Fruit fly (Drosophila melanogaster) whole organism, wandering third instar larva: Measurements from ENCODE around the gene Mur29B.

ENCODE experiments used
- Abd-B ChIP-seq: fragments of >200 bp; optimal IDR thresholded peaks from 2 replicates; lab custom pipeline; 2017; ENCODE audit warnings: missing biosample characterization, missing genetic modification characterization
- CG32264 ChIP-seq: fragments of 200-800 bp; sonication (Bioruptor generic); optimal IDR thresholded peaks from 2 replicates; lab custom pipeline; 2016; ENCODE audit warnings: missing biosample characterization, missing genetic modification characterization
- CG9705 ChIP-seq: fragments of 200-800 bp; sonication (Bioruptor generic); optimal IDR thresholded peaks from 2 replicates; lab custom pipeline; 2018; ENCODE audit warnings: missing biosample characterization, mild to moderate bottlenecking, missing genetic modification characterization
- CrebA ChIP-seq: fragments of 200-800 bp; sonication (Bioruptor generic); optimal IDR thresholded peaks from 2 replicates; lab custom pipeline; 2016; ENCODE audit warnings: missing biosample characterization, mild to moderate bottlenecking, missing genetic modification characterization, borderline replicate concordance
- Dfd ChIP-seq: fragments of >200 bp; optimal IDR thresholded peaks from 2 replicates; lab custom pipeline; 2017; ENCODE audit warnings: missing biosample characterization, missing genetic modification characterization
- Dif ChIP-seq: fragments of 200-275, 200-300 bp; sonication (Bioruptor generic); optimal IDR thresholded peaks from 2 replicates; lab custom pipeline; 2018; ENCODE audit warnings: missing biosample characterization, missing genetic modification characterization; ENCODE audit not compliant: partially characterized antibody
- GATAd ChIP-seq: sonication (Bioruptor generic); optimal IDR thresholded peaks from 2 replicates; lab custom pipeline; 2016; ENCODE audit warnings: missing biosample characterization, missing genetic modification characterization
- HLH106 ChIP-seq: fragments of 200-800 bp; optimal IDR thresholded peaks from 3 replicates; lab custom pipeline; 2019; ENCODE audit warnings: missing biosample characterization, mild to moderate bottlenecking, missing genetic modification characterization, moderate library complexity
- Hnf4 ChIP-seq: fragments of 200-800 bp; sonication (Bioruptor generic); optimal IDR thresholded peaks from 2 replicates; lab custom pipeline; 2016; ENCODE audit warnings: missing biosample characterization, mild to moderate bottlenecking, missing genetic modification characterization
- Hr83 ChIP-seq: fragments of 200-300 bp; sonication (Bioruptor generic); optimal IDR thresholded peaks from 2 replicates; lab custom pipeline; 2016; ENCODE audit warnings: missing biosample characterization, mild to moderate bottlenecking, missing genetic modification characterization, moderate library complexity; ENCODE audit not compliant: poor library complexity, severe bottlenecking
- Jra ChIP-seq: sonication (Bioruptor generic); optimal IDR thresholded peaks from 2 replicates; lab custom pipeline; 2016; ENCODE audit warnings: missing biosample characterization, missing genetic modification characterization
- Mio ChIP-seq: sonication (Bioruptor generic); optimal IDR thresholded peaks from 2 replicates; lab custom pipeline; 2016; ENCODE audit warnings: missing biosample characterization, missing genetic modification characterization
- Myc ChIP-seq: fragments of >200 bp; optimal IDR thresholded peaks from 2 replicates; lab custom pipeline; 2017
- N ChIP-seq: fragments of >200 bp; optimal IDR thresholded peaks from 2 replicates; lab custom pipeline; 2018; ENCODE audit warnings: missing biosample characterization, missing external identifiers, missing genetic modification characterization
- OdsH ChIP-seq: fragments of 200-800 bp; sonication (Bioruptor generic); optimal IDR thresholded peaks from 2 replicates; lab custom pipeline; 2016; ENCODE audit warnings: missing biosample characterization, mild to moderate bottlenecking, missing genetic modification characterization
- Rel ChIP-seq, 2 experiments: fragments of 200-800 bp; sonication (Bioruptor generic) in 1 of 2; optimal IDR thresholded peaks; 2 replicates in 1 of 2; 3 replicates in 1 of 2; lab custom pipeline; 2016 to 2019; ENCODE audit warnings: mild to moderate bottlenecking in 2 of 2, missing biosample characterization in 2 of 2, missing genetic modification characterization in 2 of 2, moderate library complexity in 1 of 2
- Sp1 ChIP-seq: fragments of 200-800 bp; sonication (Bioruptor generic); optimal IDR thresholded peaks from 3 replicates; lab custom pipeline; 2019; ENCODE audit warnings: missing biosample characterization, mild to moderate bottlenecking, missing genetic modification characterization, moderate library complexity
- Vsx2 ChIP-seq: fragments of 200-300, 225-300 bp; sonication (Bioruptor generic); optimal IDR thresholded peaks from 2 replicates; lab custom pipeline; 2018; ENCODE audit warnings: missing biosample characterization, missing genetic modification characterization; ENCODE audit not compliant: partially characterized antibody
- brk ChIP-seq: fragments of 200-800 bp; sonication (Bioruptor generic); optimal IDR thresholded peaks from 2 replicates; lab custom pipeline; 2016; ENCODE audit warnings: missing biosample characterization, mild to moderate bottlenecking, missing genetic modification characterization
- dl ChIP-seq, 2 experiments: fragments of 175-275, 200-275 bp in 1 of 2; fragments of 200-275 bp in 1 of 2; sonication (Bioruptor generic); optimal IDR thresholded peaks; lab custom pipeline; 2018; ENCODE audit warnings: mild to moderate bottlenecking in 2 of 2, missing biosample characterization in 2 of 2, missing genetic modification characterization in 2 of 2, moderate library complexity in 2 of 2; ENCODE audit not compliant: partially characterized antibody in 2 of 2, insufficient read depth in 1 of 2
- dmrt93B ChIP-seq: fragments of 200-800 bp; sonication (Bioruptor generic); optimal IDR thresholded peaks from 2 replicates; lab custom pipeline; 2018; ENCODE audit warnings: missing biosample characterization, mild to moderate bottlenecking, missing genetic modification characterization
- dsf ChIP-seq: sonication (Bioruptor generic); optimal IDR thresholded peaks from 2 replicates; lab custom pipeline; 2016; ENCODE audit warnings: missing biosample characterization, missing genetic modification characterization, borderline replicate concordance
- ey ChIP-seq: fragments of 200-800 bp; sonication (Bioruptor generic); optimal IDR thresholded peaks from 2 replicates; lab custom pipeline; 2016; ENCODE audit warnings: missing biosample characterization, missing genetic modification characterization
- fru ChIP-seq: fragments of 200-800 bp; sonication (Bioruptor generic); optimal IDR thresholded peaks from 3 replicates; lab custom pipeline; 2016; ENCODE audit warnings: missing biosample characterization, mild to moderate bottlenecking, missing genetic modification characterization
- h ChIP-seq: fragments of 200-800 bp; sonication (Bioruptor generic); optimal IDR thresholded peaks from 3 replicates; lab custom pipeline; 2016; ENCODE audit warnings: missing biosample characterization, mild to moderate bottlenecking, missing genetic modification characterization
- jim ChIP-seq: fragments of 175-275, 200-325 bp; sonication (Bioruptor generic); optimal IDR thresholded peaks from 2 replicates; lab custom pipeline; 2016; ENCODE audit warnings: missing biosample characterization, mild to moderate bottlenecking, missing genetic modification characterization
- lola ChIP-seq: fragments of >200 bp; optimal IDR thresholded peaks from 2 replicates; lab custom pipeline; 2017; ENCODE audit warnings: missing biosample characterization, missing genetic modification characterization
- pan ChIP-seq: fragments of >200 bp; optimal IDR thresholded peaks from 2 replicates; lab custom pipeline; 2017
- psq ChIP-seq: fragments of 200-800 bp; sonication (Bioruptor generic); optimal IDR thresholded peaks from 3 replicates; lab custom pipeline; 2017; ENCODE audit warnings: missing biosample characterization, mild to moderate bottlenecking, missing genetic modification characterization, moderate library complexity
- sage ChIP-seq: fragments of 200-800 bp; sonication (Bioruptor generic); optimal IDR thresholded peaks from 2 replicates; lab custom pipeline; 2016; ENCODE audit warnings: missing biosample characterization, mild to moderate bottlenecking, missing genetic modification characterization
- tai ChIP-seq: sonication (Bioruptor generic); optimal IDR thresholded peaks from 2 replicates; lab custom pipeline; 2016; ENCODE audit warnings: missing biosample characterization, missing genetic modification characterization

Mur29B gene

dm6 chr2L:8327272-8327555, 24.8 kb upstream of the Mur29B start, which contains the start of gene CG14275:
Gene CG14275 (plus strand): TSS chr2L:8327456.
- TF ChIP-seq Dfd (GFP tag; lab: Kevin White, UChicago) (no peak), jim (no peak), N (GFP tag; lab: Kevin White, UChicago) (no peak), ey (no peak), CG9705 (no peak), Hr83 (no peak), Vsx2 (GFP tag; lab: Kevin White, UChicago) (no peak), Rel (GFP tag; optimal IDR thresholded peaks at IDR 0.05; lab: Kevin White, UChicago) (no peak), Rel (tag; optimal IDR thresholded peaks at IDR 0.05; lab: Kevin White, UChicago) (no peak)
- TF ChIP-seq, all 38 proteins: peak for 0

- TF ChIP-seq h (GFP tag; lab: Kevin White, UChicago) (no peak), jim (no peak), Hnf4 (GFP tag; lab: Kevin White, UChicago) (no peak), GATAd (no peak), lola (GFP tag; lab: Kevin White, UChicago) (no peak)
- TF ChIP-seq, all 38 proteins: peak for 0
Observed at dm6 chr2L:8327783-8328327, 24.1 kb upstream of the Mur29B start.

DNA sequence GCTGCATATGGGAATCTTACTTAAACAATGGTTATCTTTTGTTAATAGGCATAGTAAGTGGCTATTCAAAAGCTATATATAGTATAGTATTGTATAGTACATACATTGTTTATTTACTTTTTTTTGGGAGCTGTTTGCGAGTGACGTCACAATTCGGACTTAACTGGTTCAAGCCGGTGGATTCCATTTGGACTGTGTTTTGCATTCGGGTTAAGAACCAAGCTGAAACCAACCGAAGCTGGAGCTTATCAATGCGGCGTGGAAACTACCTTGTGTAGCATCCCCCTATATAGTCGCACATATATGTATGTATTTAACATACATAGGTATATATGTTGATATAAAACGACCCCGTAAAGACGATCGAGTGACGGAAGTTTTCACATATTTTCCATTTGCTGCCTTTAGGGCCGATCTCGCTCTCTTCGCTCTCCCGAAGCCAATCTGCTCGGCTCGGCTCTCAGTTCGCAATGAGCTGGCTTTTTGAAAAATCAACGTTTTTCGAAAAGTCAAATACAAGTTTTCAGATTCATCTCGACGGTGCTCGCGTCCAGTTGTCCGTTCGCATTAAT, 23.4 kb upstream of the Mur29B start:
- TF ChIP-seq brk (GFP tag; lab: Kevin White, UChicago) (no peak), Abd-B (GFP tag; lab: Kevin White, UChicago) (no peak), lola (GFP tag; lab: Kevin White, UChicago) (no peak), h (GFP tag; lab: Kevin White, UChicago) (no peak), Sp1 (no peak), tai (no peak)
- TF ChIP-seq, all 38 proteins: peak for 0

DNA sequence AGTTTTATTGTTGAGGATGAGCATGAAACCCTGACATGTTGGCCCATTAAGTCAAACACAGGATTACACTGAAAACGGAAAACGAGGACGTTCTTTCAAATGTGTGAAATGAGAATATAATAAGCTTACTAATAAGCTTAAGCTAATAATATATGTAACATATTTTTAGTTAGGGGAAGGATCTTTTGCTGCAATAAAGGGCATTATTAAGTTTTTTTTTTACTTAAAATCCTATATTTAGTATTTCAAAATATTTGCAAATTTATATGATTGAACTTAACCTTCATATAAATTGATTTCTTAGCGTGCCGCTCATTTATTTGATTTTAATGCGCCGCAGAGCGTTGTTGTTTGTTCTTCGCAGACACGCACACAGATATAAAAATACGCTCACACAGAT, 18.8 kb upstream of the Mur29B start:
- TF ChIP-seq lola (GFP tag; lab: Kevin White, UChicago) (no peak), Jra (no peak), Dif (GFP tag; lab: Kevin White, UChicago) (no peak), tai (no peak), psq (no peak), CG9705 (no peak), CG32264 (GFP tag; lab: Kevin White, UChicago) (no peak), Myc (lab: Kevin White, UChicago) (no peak), Abd-B (GFP tag; lab: Kevin White, UChicago) (no peak), Mio (no peak), OdsH (no peak), CrebA (GFP tag; lab: Kevin White, UChicago) (no peak), fru (GFP tag; lab: Kevin White, UChicago) (no peak)

dm6 chr2L:8333624-8334023, 18.4 kb upstream of the Mur29B start:
- TF ChIP-seq dsf (GFP tag; lab: Kevin White, UChicago) = no peak
- TF ChIP-seq Dfd (GFP tag; lab: Kevin White, UChicago) = peak; percentile 97

- TF ChIP-seq Myc (lab: Kevin White, UChicago) (peak; percentile 2), psq (no peak), Abd-B (GFP tag; lab: Kevin White, UChicago) (no peak), ey (no peak), Mio (no peak), Dif (GFP tag; lab: Kevin White, UChicago) (peak; percentile 76), pan (lab: Kevin White, UChicago) (no peak)
Observed at dm6 chr2L:8334705-8335104, 17.3 kb upstream of the Mur29B start.

dm6 chr2L:8338039-8338438, 13.9 kb upstream of the Mur29B start, which contains the start of gene witty:
Gene witty (plus strand): TSS chr2L:8338287.
- no peak for TF ChIP-seq CG9705
- no peak for TF ChIP-seq Dfd (GFP tag; lab: Kevin White, UChicago)
- TF ChIP-seq HLH106 (tag; lab: Kevin White, UChicago) = no peak
- no peak for TF ChIP-seq lola (GFP tag; lab: Kevin White, UChicago)
- TF ChIP-seq h (GFP tag; lab: Kevin White, UChicago) = no peak
- TF ChIP-seq dl (GFP tag; optimal IDR thresholded peaks at IDR 0.05; lab: Kevin White, UChicago; ENCODE audit: insufficient read depth in 1 of 2, partially characterized antibody in 2 of 2) = no peak
- no peak for TF ChIP-seq sage (GFP tag; lab: Kevin White, UChicago)
- no peak for TF ChIP-seq dmrt93B (GFP tag; lab: Kevin White, UChicago)
